Worm (Caenorhabditis elegans) whole organism, mixed stage, embryonic: Measurements from ENCODE around the gene Y82E9BL.18.
"Not testable (repeated sequence)": the region's sequence is repeated elsewhere in the genome, so short reads cannot be mapped to it uniquely, and the experiment has no call there.

Source experiments
- bed-3 ChIP-seq: fragments of 200-800 bp; sonication (Bioruptor generic); optimal IDR thresholded peaks from 3 replicates; lab custom pipeline; 2018; ENCODE audit warnings: mild to moderate bottlenecking, missing genetic modification characterization, moderate library complexity, missing compliant biosample characterization
- blmp-1 ChIP-seq: fragments of 150-350 bp; optimal IDR thresholded peaks from 2 replicates; lab custom pipeline; 2014; ENCODE audit warnings: missing biosample characterization, missing genetic modification characterization
- ceh-39 ChIP-seq: fragments of 150-350 bp; optimal IDR thresholded peaks from 2 replicates; lab custom pipeline; 2014; ENCODE audit warnings: missing biosample characterization, missing genetic modification characterization
- ceh-43 ChIP-seq: fragments of 200-800 bp; sonication (Bioruptor generic); optimal IDR thresholded peaks from 2 replicates; lab custom pipeline; 2018; ENCODE audit warnings: mild to moderate bottlenecking, missing genetic modification characterization, moderate library complexity, missing compliant biosample characterization
- ceh-83 ChIP-seq: fragments of 200-800 bp; sonication (Bioruptor generic); optimal IDR thresholded peaks from 2 replicates; lab custom pipeline; 2018; ENCODE audit warnings: mild to moderate bottlenecking, missing genetic modification characterization, missing compliant biosample characterization
- ces-1 ChIP-seq: fragments of 150-350 bp; optimal IDR thresholded peaks from 2 replicates; lab custom pipeline; 2014; ENCODE audit warnings: missing biosample characterization, missing genetic modification reagents, missing genetic modification characterization
- cnd-1 ChIP-seq: fragments of 200-800 bp; sonication (Bioruptor generic); optimal IDR thresholded peaks from 2 replicates; lab custom pipeline; 2018; ENCODE audit warnings: mild to moderate bottlenecking, missing genetic modification characterization, missing compliant biosample characterization
- drap-1 ChIP-seq: fragments of 200-800 bp; sonication (Bioruptor generic); optimal IDR thresholded peaks from 3 replicates; lab custom pipeline; 2018; ENCODE audit warnings: mild to moderate bottlenecking, missing genetic modification characterization, missing compliant biosample characterization
- elt-1 ChIP-seq: sonication (generic microtip); optimal IDR thresholded peaks from 2 replicates; lab custom pipeline; 2017; ENCODE audit warnings: missing genetic modification characterization, mild to moderate bottlenecking, missing compliant biosample characterization, antibody characterized with exemption, moderate library complexity, borderline replicate concordance; ENCODE audit not compliant: insufficient read depth
- elt-3 ChIP-seq: fragments of 150-350 bp; optimal IDR thresholded peaks from 2 replicates; lab custom pipeline; 2014; ENCODE audit warnings: missing biosample characterization, missing genetic modification characterization
- flh-1 ChIP-seq: fragments of 200-800 bp; sonication (Bioruptor generic); optimal IDR thresholded peaks from 2 replicates; lab custom pipeline; 2018; ENCODE audit warnings: mild to moderate bottlenecking, missing genetic modification characterization, moderate library complexity, missing compliant biosample characterization
- hlh-1 ChIP-seq: fragments of 150-350 bp; optimal IDR thresholded peaks from 2 replicates; lab custom pipeline; 2014; ENCODE audit warnings: missing biosample characterization, missing genetic modification reagents, missing genetic modification characterization
- lin-32 ChIP-seq: fragments of 200-800 bp; sonication (Bioruptor generic); optimal IDR thresholded peaks from 2 replicates; lab custom pipeline; 2018; ENCODE audit warnings: mild to moderate bottlenecking, missing genetic modification characterization, missing compliant biosample characterization
- lsy-2 ChIP-seq: fragments of 150-350 bp; optimal IDR thresholded peaks from 2 replicates; lab custom pipeline; 2014; ENCODE audit warnings: missing biosample characterization, missing genetic modification characterization
- mab-5 ChIP-seq: fragments of 150-350 bp; optimal IDR thresholded peaks from 2 replicates; lab custom pipeline; 2014; ENCODE audit warnings: missing biosample characterization, missing genetic modification characterization
- mep-1 ChIP-seq: fragments of 150-350 bp; optimal IDR thresholded peaks from 2 replicates; lab custom pipeline; 2017; ENCODE audit warnings: missing biosample characterization, missing genetic modification reagents, missing genetic modification characterization, inconsistent platforms
- mls-2 ChIP-seq: sonication (generic microtip); optimal IDR thresholded peaks from 2 replicates; lab custom pipeline; 2016; ENCODE audit warnings: mild to moderate bottlenecking, missing genetic modification characterization, moderate library complexity, missing compliant biosample characterization
- nhr-2 ChIP-seq: fragments of 150-350 bp; optimal IDR thresholded peaks from 2 replicates; lab custom pipeline; 2014; ENCODE audit warnings: missing biosample characterization, missing genetic modification characterization
- nhr-28 ChIP-seq: fragments of 150-350 bp; optimal IDR thresholded peaks from 2 replicates; lab custom pipeline; 2014; ENCODE audit warnings: missing biosample characterization, missing genetic modification characterization
- nhr-76 ChIP-seq: sonication (generic microtip); optimal IDR thresholded peaks from 2 replicates; lab custom pipeline; 2017; ENCODE audit warnings: missing biosample characterization, missing genetic modification characterization
- sem-2 ChIP-seq: fragments of 200-800 bp; sonication (Bioruptor generic); optimal IDR thresholded peaks from 2 replicates; lab custom pipeline; 2018; ENCODE audit warnings: mild to moderate bottlenecking, missing genetic modification characterization, missing compliant biosample characterization
- sptf-1 ChIP-seq: sonication (generic microtip); optimal IDR thresholded peaks from 2 replicates; lab custom pipeline; 2017; ENCODE audit warnings: mild to moderate bottlenecking, missing genetic modification characterization, moderate library complexity, missing compliant biosample characterization
- tbx-8 ChIP-seq: fragments of 200-800 bp; sonication (Bioruptor generic); optimal IDR thresholded peaks from 2 replicates; lab custom pipeline; 2018; ENCODE audit warnings: mild to moderate bottlenecking, missing genetic modification characterization, moderate library complexity, missing compliant biosample characterization
- unc-120 ChIP-seq: sonication (generic microtip); optimal IDR thresholded peaks from 2 replicates; lab custom pipeline; 2017; ENCODE audit warnings: missing genetic modification characterization, missing compliant biosample characterization; ENCODE audit not compliant: poor library complexity, severe bottlenecking
- unc-39 ChIP-seq: fragments of 150-350 bp; optimal IDR thresholded peaks from 2 replicates; lab custom pipeline; 2014; ENCODE audit warnings: missing biosample characterization, missing genetic modification characterization
- unc-62 ChIP-seq: fragments of 150-350 bp; optimal IDR thresholded peaks from 2 replicates; lab custom pipeline; 2014; ENCODE audit warnings: missing biosample characterization, missing genetic modification reagents, missing genetic modification characterization
- zip-8 ChIP-seq: fragments of 150-350 bp; optimal IDR thresholded peaks from 2 replicates; lab custom pipeline; 2014; ENCODE audit warnings: missing biosample characterization, missing genetic modification characterization
- ztf-11 ChIP-seq: fragments of 150-350 bp; optimal IDR thresholded peaks from 2 replicates; lab custom pipeline; 2014; ENCODE audit warnings: missing biosample characterization, missing genetic modification characterization

Gene Y82E9BL.18

DNA sequence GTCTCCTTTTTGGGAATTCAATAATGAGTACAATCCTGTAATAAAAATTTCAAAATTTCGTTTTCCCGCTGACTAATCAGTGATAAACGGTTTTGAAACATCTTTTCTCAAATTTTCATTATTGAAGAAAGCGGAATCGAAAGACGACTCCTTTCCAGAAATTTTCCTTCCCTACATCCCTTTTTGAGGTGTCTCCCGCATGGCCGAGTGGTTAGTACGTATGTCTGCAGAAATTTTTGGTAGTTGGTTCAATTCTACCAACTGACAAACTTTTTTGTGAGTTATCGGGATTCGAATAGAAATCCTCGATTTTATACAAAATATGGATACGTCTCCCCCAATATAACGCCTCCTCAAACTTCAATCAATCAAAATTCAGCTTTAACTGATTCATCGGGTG lies 27.9 kb downstream of the Y82E9BL.18 start:
- no peak for TF ChIP-seq zip-8 (tag; lab: Kevin White, UChicago)
- no peak for TF ChIP-seq nhr-28 (tag; lab: Kevin White, UChicago)
- TF ChIP-seq elt-3 (tag; lab: Kevin White, UChicago), result no peak
- TF ChIP-seq ceh-83 (GFP tag; lab: Kevin White, UChicago), result no peak
- TF ChIP-seq unc-120, result no peak
- TF ChIP-seq mab-5 (tag; lab: Kevin White, UChicago), result no peak
- TF ChIP-seq unc-39, result no peak
- TF ChIP-seq mep-1 (tag; lab: Kevin White, UChicago), result no peak
- TF ChIP-seq elt-1 (tag; lab: Kevin White, UChicago), result no peak
- no peak for TF ChIP-seq bed-3 (GFP tag; lab: Kevin White, UChicago)
- TF ChIP-seq lin-32 (GFP tag; lab: Kevin White, UChicago), result no peak
- no peak for TF ChIP-seq sem-2 (GFP tag; lab: Kevin White, UChicago)
- no peak for TF ChIP-seq drap-1 (GFP tag; lab: Kevin White, UChicago)

DNA sequence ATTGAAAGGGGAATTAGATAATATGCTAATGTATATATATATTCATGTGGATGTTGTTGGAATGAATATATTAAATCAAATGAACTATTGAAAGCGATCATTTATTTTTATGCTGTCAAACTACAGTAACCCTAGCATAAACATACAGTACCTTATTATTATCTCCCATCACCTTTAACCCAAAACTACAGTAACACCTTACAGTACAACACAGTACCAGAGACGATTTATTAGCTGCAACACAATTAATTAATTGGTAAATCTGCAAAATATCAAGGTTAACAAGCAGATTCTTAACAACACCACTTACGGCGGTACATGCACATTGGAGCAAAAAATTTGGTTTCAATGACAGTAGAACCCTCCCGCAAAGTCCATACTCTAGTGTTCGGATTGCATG lies 28.7 kb downstream of the Y82E9BL.18 start, which contains the start of gene Y82E9BL.1:
TSS of gene Y82E9BL.1 (minus strand) at position 101 of the 400 bp plus-strand sequence.
- TF ChIP-seq ceh-43 (GFP tag; lab: Kevin White, UChicago) (no peak), sptf-1 (no peak)

DNA sequence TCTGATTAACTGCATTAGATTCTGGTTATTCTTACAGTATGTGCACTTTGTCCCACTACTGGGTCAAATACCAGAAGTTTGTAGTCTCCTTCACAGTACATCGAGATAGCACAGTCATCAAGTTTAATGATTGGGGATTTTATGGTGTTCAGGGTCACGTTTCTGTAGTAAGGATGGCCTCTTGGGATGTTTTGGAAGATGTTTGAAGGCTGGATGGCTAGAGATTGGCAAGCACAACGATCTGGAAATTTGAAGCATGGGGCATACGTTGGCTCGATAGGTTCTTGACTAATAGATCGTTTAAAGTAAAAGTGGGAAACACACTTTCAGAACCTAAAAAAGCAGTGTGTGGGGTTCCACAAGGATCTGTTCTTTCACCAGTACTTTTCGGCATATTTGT lies 31.4 kb downstream of the Y82E9BL.18 start, which contains the start of gene Y82E9BR.8:
TSS of gene Y82E9BR.8 (minus strand) at position 101 of the 400 bp plus-strand sequence.
- not testable (repeated sequence) for TF ChIP-seq unc-120; flh-1 (GFP tag; lab: Kevin White, UChicago); nhr-2 (tag; lab: Kevin White, UChicago)

DNA sequence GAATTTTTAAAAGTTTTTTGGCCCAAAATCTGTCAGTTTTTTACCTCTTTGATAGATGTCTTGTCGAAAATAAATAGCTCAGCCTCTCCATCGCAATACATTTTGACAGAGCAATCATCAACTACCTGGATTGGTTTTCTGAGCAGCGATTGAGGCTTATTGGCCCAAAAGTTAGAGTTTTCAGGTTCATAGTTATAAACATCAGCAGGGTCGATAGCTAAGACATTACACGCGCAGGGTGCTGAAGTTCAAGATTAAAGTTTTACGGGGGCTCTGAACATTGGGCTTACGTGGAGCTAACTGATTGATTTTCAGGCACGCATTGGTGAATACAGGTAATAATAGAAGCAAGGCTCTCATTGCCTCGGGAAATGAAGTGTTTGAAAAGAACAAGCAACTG lies 33.1 kb downstream of the Y82E9BL.18 start, which contains the start of gene Y82E9BR.9:
TSS of gene Y82E9BR.9 (minus strand) at position 101 of the 400 bp plus-strand sequence.
- TF ChIP-seq tbx-8 (no peak), hlh-1 (tag; lab: Kevin White, UChicago) (no peak), ceh-39 (no peak), nhr-76 (tag; lab: Kevin White, UChicago) (no peak), cnd-1 (tag; lab: Kevin White, UChicago) (no peak), nhr-2 (tag; lab: Kevin White, UChicago) (no peak), ces-1 (GFP tag; lab: Kevin White, UChicago) (no peak), drap-1 (GFP tag; lab: Kevin White, UChicago) (no peak), ceh-83 (GFP tag; lab: Kevin White, UChicago) (no peak), sptf-1 (no peak), blmp-1 (tag; lab: Kevin White, UChicago) (no peak), zip-8 (tag; lab: Kevin White, UChicago) (no peak)
- TF ChIP-seq, all 35 proteins: peak for 0

DNA sequence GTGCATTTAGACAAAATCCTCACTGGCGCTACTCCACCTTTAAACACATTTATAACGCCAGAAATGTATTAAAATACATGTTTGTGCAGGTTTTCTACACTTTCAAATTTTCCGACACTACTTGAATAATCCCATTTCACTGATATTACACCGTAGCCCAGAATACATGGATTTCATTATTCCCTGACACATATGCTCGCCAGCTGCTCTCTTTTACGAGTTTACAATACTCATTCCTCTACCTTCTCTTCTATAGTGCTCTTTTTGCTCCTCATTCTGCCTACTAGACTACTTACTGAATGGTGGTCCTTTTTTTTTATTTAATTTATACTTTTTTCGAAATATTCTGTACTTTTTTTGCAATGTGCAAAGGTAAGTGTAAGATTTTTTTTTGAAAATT lies 46.0 kb downstream of the Y82E9BL.18 start:
- no peak for TF ChIP-seq ces-1 (GFP tag; lab: Kevin White, UChicago)
- peak; percentile 82 for TF ChIP-seq hlh-1 (tag; lab: Kevin White, UChicago)
- no peak for TF ChIP-seq ztf-11 (tag; lab: Kevin White, UChicago)
- TF ChIP-seq, all 35 proteins: peak for 1

DNA sequence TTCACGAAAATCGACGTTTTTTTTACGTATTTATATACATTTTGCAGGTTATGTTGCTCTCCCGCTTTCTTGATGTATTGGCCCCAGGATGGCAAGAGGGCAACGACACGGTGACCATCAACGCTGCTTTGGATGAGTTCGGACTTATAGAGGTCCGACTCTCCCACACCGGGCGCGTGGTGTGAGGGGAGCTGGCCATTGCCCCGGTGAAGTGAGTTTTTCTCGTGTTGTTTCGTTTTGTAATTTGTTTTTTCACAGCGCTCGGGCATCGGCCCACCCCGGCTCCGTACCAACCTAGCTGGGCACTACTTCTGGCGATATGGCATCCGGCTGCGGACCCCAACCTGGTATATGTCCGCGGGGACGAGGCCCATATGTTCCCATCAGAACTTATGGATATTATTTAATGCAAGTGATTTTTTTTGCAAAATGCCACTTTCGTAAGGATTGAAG lies 47.8 kb downstream of the Y82E9BL.18 start, which contains the start of gene Y82E9BR.20:
TSS of gene Y82E9BR.20 (plus strand) at position 51 of the 453 bp plus-strand sequence.
- TF ChIP-seq ceh-83 (GFP tag; lab: Kevin White, UChicago) (no peak), unc-62 (GFP tag; lab: Kevin White, UChicago) (no peak), sptf-1 (no peak), sem-2 (GFP tag; lab: Kevin White, UChicago) (no peak), mab-5 (tag; lab: Kevin White, UChicago) (no peak), lin-32 (GFP tag; lab: Kevin White, UChicago) (no peak), mls-2 (tag; lab: Kevin White, UChicago) (no peak), lsy-2 (tag; lab: Kevin White, UChicago) (no peak), blmp-1 (tag; lab: Kevin White, UChicago) (no peak), drap-1 (GFP tag; lab: Kevin White, UChicago) (no peak), tbx-8 (no peak), unc-39 (no peak), unc-120 (no peak)
